Worm (Caenorhabditis elegans) whole organism, late embryonic: ENCODE results near the gene ZK470.4.

Experiments used
- C08G9.2 ChIP-seq: sonication (generic microtip); optimal IDR thresholded peaks from 2 replicates; lab custom pipeline; 2016; ENCODE audit warnings: mild to moderate bottlenecking, missing genetic modification characterization, moderate library complexity, missing compliant biosample characterization
- C38D4.7 ChIP-seq: fragments of 200-800 bp; sonication (Bioruptor generic); optimal IDR thresholded peaks from 2 replicates; lab custom pipeline; 2018; ENCODE audit warnings: mild to moderate bottlenecking, missing genetic modification characterization, moderate library complexity, missing compliant biosample characterization
- K02D7.2 ChIP-seq: sonication (generic microtip); optimal IDR thresholded peaks from 2 replicates; lab custom pipeline; 2017; ENCODE audit warnings: mild to moderate bottlenecking, missing genetic modification characterization, missing compliant biosample characterization
- Y22D7AL.16 ChIP-seq: sonication (generic microtip); optimal IDR thresholded peaks from 2 replicates; lab custom pipeline; 2016; ENCODE audit warnings: missing genetic modification characterization, missing compliant biosample characterization
- ahr-1 ChIP-seq: sonication (generic microtip); optimal IDR thresholded peaks from 2 replicates; lab custom pipeline; 2016; ENCODE audit warnings: missing genetic modification characterization, missing compliant biosample characterization
- ama-1 ChIP-seq: fragments of 150-350 bp; optimal IDR thresholded peaks from 2 replicates; lab custom pipeline; 2014
- ceh-14 ChIP-seq: sonication (generic microtip); optimal IDR thresholded peaks from 2 replicates; lab custom pipeline; 2016; ENCODE audit warnings: missing genotype, missing genetic modification characterization, missing compliant biosample characterization
- ceh-2 ChIP-seq: sonication (generic microtip); optimal IDR thresholded peaks from 2 replicates; lab custom pipeline; 2016; ENCODE audit warnings: missing genotype, missing genetic modification characterization, missing compliant biosample characterization
- ceh-22 ChIP-seq: sonication (generic microtip); optimal IDR thresholded peaks from 2 replicates; lab custom pipeline; 2017; ENCODE audit warnings: missing biosample characterization, missing genetic modification characterization
- ceh-45 ChIP-seq: fragments of 200-800 bp; sonication (Bioruptor generic); IDR thresholded peaks from 2 replicates; pipeline ENCODE4 v1.3.6; 2022; ENCODE audit warnings: missing genetic modification reagents, missing genetic modification characterization, missing compliant biosample characterization
- ceh-6 ChIP-seq: fragments of 200-800 bp; sonication (Bioruptor generic); optimal IDR thresholded peaks from 2 replicates; lab custom pipeline; 2018; ENCODE audit warnings: mild to moderate bottlenecking, missing genetic modification characterization, missing compliant biosample characterization
- ceh-9 ChIP-seq: sonication (generic microtip); optimal IDR thresholded peaks from 2 replicates; lab custom pipeline; 2016; ENCODE audit warnings: mild to moderate bottlenecking, missing genetic modification characterization, inconsistent platforms, missing compliant biosample characterization
- che-1 ChIP-seq: sonication (generic microtip); optimal IDR thresholded peaks from 2 replicates; lab custom pipeline; 2016; ENCODE audit warnings: mild to moderate bottlenecking, missing genetic modification characterization, missing compliant biosample characterization
- ets-4 ChIP-seq: sonication (generic microtip); optimal IDR thresholded peaks from 2 replicates; lab custom pipeline; 2016; ENCODE audit warnings: missing genetic modification characterization, missing compliant biosample characterization
- eyg-1 ChIP-seq: sonication (generic microtip); optimal IDR thresholded peaks from 2 replicates; lab custom pipeline; 2016; ENCODE audit warnings: missing genotype, missing genetic modification characterization, missing compliant biosample characterization
- fax-1 ChIP-seq: sonication (generic microtip); optimal IDR thresholded peaks from 2 replicates; lab custom pipeline; 2016; ENCODE audit warnings: missing genotype, missing genetic modification characterization, missing compliant biosample characterization
- fkh-6 ChIP-seq: sonication (generic microtip); optimal IDR thresholded peaks from 2 replicates; lab custom pipeline; 2016; ENCODE audit warnings: missing genetic modification characterization, missing compliant biosample characterization
- hlh-30 ChIP-seq: sonication (generic microtip); optimal IDR thresholded peaks from 2 replicates; lab custom pipeline; 2017; ENCODE audit warnings: antibody characterized with exemption, missing genetic modification characterization, missing compliant biosample characterization; ENCODE audit not compliant: insufficient read depth
- lin-11 ChIP-seq: fragments of 200-800 bp; sonication (Bioruptor generic); optimal IDR thresholded peaks from 2 replicates; lab custom pipeline; 2018; ENCODE audit warnings: mild to moderate bottlenecking, missing genetic modification characterization, missing compliant biosample characterization
- madf-2 ChIP-seq: sonication (generic microtip); optimal IDR thresholded peaks from 2 replicates; lab custom pipeline; 2017; ENCODE audit warnings: missing genetic modification characterization, missing compliant biosample characterization
- mec-3 ChIP-seq: sonication (generic microtip); optimal IDR thresholded peaks from 2 replicates; lab custom pipeline; 2016; ENCODE audit warnings: borderline replicate concordance, missing genetic modification characterization, missing compliant biosample characterization
- odd-2 ChIP-seq: sonication (generic microtip); optimal IDR thresholded peaks from 2 replicates; lab custom pipeline; 2017; ENCODE audit warnings: antibody characterized with exemption, mild to moderate bottlenecking, missing genetic modification characterization, missing compliant biosample characterization
- pag-3 ChIP-seq: sonication (generic microtip); optimal IDR thresholded peaks from 2 replicates; lab custom pipeline; 2016; ENCODE audit warnings: missing compliant biosample characterization, missing genetic modification characterization, borderline replicate concordance
- pax-1 ChIP-seq: fragments of 150-350 bp; optimal IDR thresholded peaks from 2 replicates; lab custom pipeline; 2014; ENCODE audit warnings: missing biosample characterization, missing genetic modification characterization
- pha-4 ChIP-seq: fragments of 150-350 bp; optimal IDR thresholded peaks from 2 replicates; lab custom pipeline; 2018; ENCODE audit warnings: missing biosample characterization, missing genetic modification reagents, missing genetic modification characterization
- ref-2 ChIP-seq: sonication (generic microtip); optimal IDR thresholded peaks from 2 replicates; lab custom pipeline; 2016; ENCODE audit warnings: missing genetic modification characterization, missing compliant biosample characterization
- rnt-1 ChIP-seq: sonication (generic microtip); optimal IDR thresholded peaks from 2 replicates; lab custom pipeline; 2016; ENCODE audit warnings: missing genetic modification characterization, missing compliant biosample characterization
- sdc-2 ChIP-seq: sonication (generic microtip); optimal IDR thresholded peaks from 2 replicates; lab custom pipeline; 2016; ENCODE audit warnings: missing genotype, missing genetic modification characterization, missing compliant biosample characterization
- sox-4 ChIP-seq: sonication (generic microtip); optimal IDR thresholded peaks from 2 replicates; lab custom pipeline; 2017; ENCODE audit warnings: mild to moderate bottlenecking, missing genetic modification characterization, inconsistent platforms, missing compliant biosample characterization
- syd-9 ChIP-seq: sonication (generic microtip); optimal IDR thresholded peaks from 2 replicates; lab custom pipeline; 2016; ENCODE audit warnings: mild to moderate bottlenecking, missing genetic modification characterization, moderate library complexity, missing compliant biosample characterization
- tbx-2 ChIP-seq: sonication (generic microtip); optimal IDR thresholded peaks from 2 replicates; lab custom pipeline; 2016; ENCODE audit warnings: missing genetic modification characterization, missing compliant biosample characterization
- ttx-3 ChIP-seq: sonication (generic microtip); optimal IDR thresholded peaks from 2 replicates; lab custom pipeline; 2016; ENCODE audit warnings: missing genetic modification reagents, missing genetic modification characterization, missing compliant biosample characterization
- unc-42 ChIP-seq: sonication (generic microtip); optimal IDR thresholded peaks from 2 replicates; lab custom pipeline; 2016; ENCODE audit warnings: missing genotype, missing genetic modification characterization, missing compliant biosample characterization
- unc-55 ChIP-seq: sonication (generic microtip); optimal IDR thresholded peaks from 2 replicates; lab custom pipeline; 2017; ENCODE audit warnings: missing biosample characterization, missing genetic modification reagents, missing genetic modification characterization
- unc-86 ChIP-seq: sonication (generic microtip); optimal IDR thresholded peaks from 2 replicates; lab custom pipeline; 2016; ENCODE audit warnings: missing genetic modification characterization, missing compliant biosample characterization
- zip-5 ChIP-seq: sonication (generic microtip); optimal IDR thresholded peaks from 2 replicates; lab custom pipeline; 2016; ENCODE audit warnings: missing genetic modification characterization, missing compliant biosample characterization

ZK470.4 gene

DNA sequence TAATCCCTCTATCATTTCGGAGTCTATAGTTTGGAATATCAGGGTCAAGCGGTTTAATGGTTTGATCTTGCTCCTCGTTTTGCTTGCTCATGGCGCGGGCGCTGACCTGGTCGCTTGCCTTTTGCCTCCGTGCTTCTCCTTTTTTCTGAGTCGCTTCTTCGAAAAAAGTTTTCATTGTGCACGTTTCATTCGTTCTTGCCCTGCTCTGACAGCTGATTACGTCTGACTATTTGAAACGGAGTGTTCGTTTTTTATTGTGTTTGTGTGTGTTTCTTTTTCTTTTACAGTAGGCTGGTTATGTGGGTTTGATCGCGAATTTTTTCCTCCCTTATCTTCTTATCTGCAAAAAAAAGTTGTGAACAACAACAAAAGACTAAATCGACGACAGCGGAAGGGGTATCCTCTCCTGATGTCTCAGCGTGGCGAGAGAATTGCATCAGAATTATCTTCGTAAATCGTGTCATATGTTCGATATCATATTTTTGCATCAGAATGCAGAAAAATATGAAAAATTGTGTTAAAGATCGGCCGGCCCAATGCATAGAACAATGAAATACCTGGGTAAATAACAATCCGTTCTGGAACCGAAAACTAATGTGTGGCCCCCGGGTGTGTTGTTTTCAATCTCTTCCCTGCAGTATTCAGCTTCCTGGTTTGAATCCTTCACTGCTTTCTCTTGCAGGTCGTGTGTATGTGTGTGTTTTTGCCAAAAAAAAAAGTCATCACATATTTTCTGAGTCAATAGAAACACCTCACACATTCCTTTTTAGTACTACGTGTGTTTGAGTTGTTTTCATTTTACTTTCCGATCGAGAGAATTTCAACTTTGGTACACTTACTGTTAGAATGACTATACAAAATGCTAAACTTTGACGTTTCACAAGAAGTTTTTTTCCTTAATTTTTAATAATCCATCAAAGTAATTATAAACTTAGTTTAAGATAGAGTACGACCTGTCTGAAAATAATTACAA is at the start of gene ZK470.4:
Gene ZK470.4, minus strand, starts transcription at position 175 of the 973 bp plus-strand sequence.
- TF ChIP-seq ceh-22 (tag; lab: Kevin White, UChicago) (no peak), ceh-9 (tag; lab: Kevin White, UChicago) (no peak), fkh-6 (tag; lab: Kevin White, UChicago) (no peak), ref-2 (no peak), che-1 (tag; lab: Kevin White, UChicago) (no peak), eyg-1 (tag; lab: Kevin White, UChicago) (no peak), unc-55 (GFP tag; lab: Kevin White, UChicago) (no peak), unc-86 (tag; lab: Kevin White, UChicago) (no peak), K02D7.2 (tag; lab: Kevin White, UChicago) (no peak), sdc-2 (no peak), C38D4.7 (GFP tag; lab: Kevin White, UChicago) (no peak), ceh-45 (GFP tag; lab: Robert Waterston, UW) (no peak), ama-1 (lab: Kevin White, UChicago) (no peak), tbx-2 (tag; lab: Kevin White, UChicago) (no peak), lin-11 (tag; lab: Kevin White, UChicago) (no peak), sox-4 (no peak), pax-1 (tag; lab: Kevin White, UChicago) (no peak), pag-3 (tag; lab: Kevin White, UChicago) (no peak), ceh-2 (tag; lab: Kevin White, UChicago) (no peak), madf-2 (tag; lab: Kevin White, UChicago) (no peak)

DNA sequence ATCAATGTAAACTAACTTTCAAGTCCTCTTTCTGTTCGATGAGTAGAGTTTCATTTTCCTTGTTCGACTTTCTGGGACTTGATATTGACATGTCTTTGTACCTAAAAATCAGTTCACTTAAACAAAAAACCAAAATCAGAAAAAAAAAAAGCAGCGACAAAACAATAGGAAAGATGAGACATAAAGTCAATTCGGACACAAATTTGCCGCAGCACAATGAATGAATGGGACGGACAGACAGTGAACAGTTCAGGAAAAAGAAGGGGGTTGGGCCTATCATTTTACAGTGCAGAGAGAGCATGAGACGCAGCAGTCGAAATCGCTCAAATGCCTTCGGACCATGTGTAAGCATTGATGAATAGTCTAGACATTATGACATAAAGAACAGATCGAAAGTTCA is 47.1 kb upstream of the ZK470.4 start, which contains the start of gene mrp-6:
Gene mrp-6, minus strand, starts transcription at position 101 of the 400 bp plus-strand sequence.
- TF ChIP-seq odd-2 (tag; lab: Kevin White, UChicago) (no peak), pha-4 (tag; lab: Kevin White, UChicago) (no peak), unc-86 (tag; lab: Kevin White, UChicago) (no peak), ceh-22 (tag; lab: Kevin White, UChicago) (no peak), C08G9.2 (no peak), ceh-6 (GFP tag; lab: Kevin White, UChicago) (no peak), eyg-1 (tag; lab: Kevin White, UChicago) (no peak), sox-4 (no peak), ahr-1 (no peak), mec-3 (tag; lab: Kevin White, UChicago) (no peak), pag-3 (tag; lab: Kevin White, UChicago) (no peak), ceh-45 (GFP tag; lab: Robert Waterston, UW) (no peak), fax-1 (tag; lab: Kevin White, UChicago) (no peak), ama-1 (lab: Kevin White, UChicago) (no peak), hlh-30 (tag; lab: Kevin White, UChicago) (no peak)
- TF ChIP-seq, all 69 proteins: peak for 0

DNA sequence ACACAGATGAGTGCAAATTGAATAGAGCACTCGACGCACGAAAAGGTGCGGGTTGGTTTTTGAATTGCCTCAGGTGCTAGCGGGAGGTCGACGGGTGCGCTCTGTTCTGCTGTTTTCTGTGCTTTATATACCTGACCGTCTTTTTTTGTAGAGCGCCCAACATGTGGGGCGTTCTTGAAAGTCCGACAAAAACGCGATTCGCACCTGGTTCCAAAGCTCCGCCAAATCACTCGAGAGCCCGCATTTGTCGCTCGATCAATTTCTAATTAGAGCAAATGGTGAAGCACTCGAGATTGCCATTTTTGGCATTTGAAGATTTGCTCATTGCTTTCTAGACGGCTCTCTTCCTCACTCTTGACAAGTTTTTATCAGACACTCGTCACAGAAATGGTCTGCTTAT is 37.8 kb upstream of the ZK470.4 start, which contains the start of gene ZK470.6:
Gene ZK470.6, minus strand, starts transcription at position 101 of the 400 bp plus-strand sequence.
- TF ChIP-seq pag-3 (tag; lab: Kevin White, UChicago) (no peak), Y22D7AL.16 (tag; lab: Kevin White, UChicago) (no peak), ceh-14 (tag; lab: Kevin White, UChicago) (no peak), unc-86 (tag; lab: Kevin White, UChicago) (no peak), unc-42 (no peak), lin-11 (tag; lab: Kevin White, UChicago) (no peak), ceh-6 (GFP tag; lab: Kevin White, UChicago) (no peak), ttx-3 (tag; lab: Kevin White, UChicago) (no peak), syd-9 (tag; lab: Kevin White, UChicago) (no peak), ets-4 (tag; lab: Kevin White, UChicago) (no peak), zip-5 (tag; lab: Kevin White, UChicago) (no peak), rnt-1 (tag; lab: Kevin White, UChicago) (no peak)
